Worm (Caenorhabditis elegans): ENCODE data around the gene larp-1.

DNA sequence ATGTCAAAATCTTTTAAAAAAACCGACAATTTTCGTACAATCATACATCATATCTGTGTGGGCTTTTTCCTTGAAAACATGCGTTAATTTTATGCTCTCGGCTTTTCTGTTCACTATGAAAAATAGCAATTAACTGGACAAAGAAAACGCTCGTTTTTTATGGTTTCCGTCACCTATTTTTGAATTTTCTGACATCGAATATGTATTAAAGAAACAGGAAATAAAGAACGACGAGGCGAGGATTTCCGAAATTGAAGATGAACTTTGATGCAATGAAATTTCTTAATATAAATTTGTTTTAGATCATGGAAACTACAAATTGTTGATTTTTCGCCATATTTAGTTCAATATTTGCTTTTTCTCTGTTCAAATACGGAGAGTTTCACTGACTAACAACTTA lies 33.5 kb downstream of the larp-1 start:
- TF ChIP-seq ceh-24 (tag; optimal IDR thresholded peaks at IDR 0.05) (no peak), pqm-1 (tag; optimal IDR thresholded peaks at IDR 0.05) (no peak), sox-4 (tag; optimal IDR thresholded peaks at IDR 0.05) (no peak), mec-3 (tag; optimal IDR thresholded peaks at IDR 0.05; ENCODE audit: borderline replicate concordance) (no peak), pros-1 (tag; optimal IDR thresholded peaks at IDR 0.05) (no peak)
